Fruit fly (Drosophila melanogaster) whole organism, wandering third instar larva: Measurements from ENCODE around the gene CG11700.

Experiments used
- Abd-B ChIP-seq: fragments of >200 bp; optimal IDR thresholded peaks from 2 replicates; lab custom pipeline; 2017; ENCODE audit warnings: missing biosample characterization, missing genetic modification characterization
- CG32264 ChIP-seq: fragments of 200-800 bp; sonication (Bioruptor generic); optimal IDR thresholded peaks from 2 replicates; lab custom pipeline; 2016; ENCODE audit warnings: missing biosample characterization, missing genetic modification characterization
- CG9705 ChIP-seq: fragments of 200-800 bp; sonication (Bioruptor generic); optimal IDR thresholded peaks from 2 replicates; lab custom pipeline; 2018; ENCODE audit warnings: missing biosample characterization, mild to moderate bottlenecking, missing genetic modification characterization
- CrebA ChIP-seq: fragments of 200-800 bp; sonication (Bioruptor generic); optimal IDR thresholded peaks from 2 replicates; lab custom pipeline; 2016; ENCODE audit warnings: missing biosample characterization, mild to moderate bottlenecking, missing genetic modification characterization, borderline replicate concordance
- Dfd ChIP-seq: fragments of >200 bp; optimal IDR thresholded peaks from 2 replicates; lab custom pipeline; 2017; ENCODE audit warnings: missing biosample characterization, missing genetic modification characterization
- Dif ChIP-seq: fragments of 200-275, 200-300 bp; sonication (Bioruptor generic); optimal IDR thresholded peaks from 2 replicates; lab custom pipeline; 2018; ENCODE audit warnings: missing biosample characterization, missing genetic modification characterization; ENCODE audit not compliant: partially characterized antibody
- GATAd ChIP-seq: sonication (Bioruptor generic); optimal IDR thresholded peaks from 2 replicates; lab custom pipeline; 2016; ENCODE audit warnings: missing biosample characterization, missing genetic modification characterization
- HLH106 ChIP-seq: fragments of 200-800 bp; optimal IDR thresholded peaks from 3 replicates; lab custom pipeline; 2019; ENCODE audit warnings: missing biosample characterization, mild to moderate bottlenecking, missing genetic modification characterization, moderate library complexity
- Hnf4 ChIP-seq: fragments of 200-800 bp; sonication (Bioruptor generic); optimal IDR thresholded peaks from 2 replicates; lab custom pipeline; 2016; ENCODE audit warnings: missing biosample characterization, mild to moderate bottlenecking, missing genetic modification characterization
- Hr78 ChIP-seq: fragments of >200 bp; optimal IDR thresholded peaks from 2 replicates; lab custom pipeline; 2017; ENCODE audit warnings: missing biosample characterization, missing genetic modification characterization
- Hr83 ChIP-seq: fragments of 200-300 bp; sonication (Bioruptor generic); optimal IDR thresholded peaks from 2 replicates; lab custom pipeline; 2016; ENCODE audit warnings: missing biosample characterization, mild to moderate bottlenecking, missing genetic modification characterization, moderate library complexity; ENCODE audit not compliant: poor library complexity, severe bottlenecking
- Jra ChIP-seq: sonication (Bioruptor generic); optimal IDR thresholded peaks from 2 replicates; lab custom pipeline; 2016; ENCODE audit warnings: missing biosample characterization, missing genetic modification characterization
- Mio ChIP-seq: sonication (Bioruptor generic); optimal IDR thresholded peaks from 2 replicates; lab custom pipeline; 2016; ENCODE audit warnings: missing biosample characterization, missing genetic modification characterization
- Myc ChIP-seq: fragments of >200 bp; optimal IDR thresholded peaks from 2 replicates; lab custom pipeline; 2017
- N ChIP-seq: fragments of >200 bp; optimal IDR thresholded peaks from 2 replicates; lab custom pipeline; 2018; ENCODE audit warnings: missing biosample characterization, missing external identifiers, missing genetic modification characterization
- OdsH ChIP-seq: fragments of 200-800 bp; sonication (Bioruptor generic); optimal IDR thresholded peaks from 2 replicates; lab custom pipeline; 2016; ENCODE audit warnings: missing biosample characterization, mild to moderate bottlenecking, missing genetic modification characterization
- Rel ChIP-seq, 2 experiments: fragments of 200-800 bp; sonication (Bioruptor generic) in 1 of 2; optimal IDR thresholded peaks; 2 replicates in 1 of 2; 3 replicates in 1 of 2; lab custom pipeline; 2016 to 2019; ENCODE audit warnings: mild to moderate bottlenecking in 2 of 2, missing biosample characterization in 2 of 2, missing genetic modification characterization in 2 of 2, moderate library complexity in 1 of 2
- Sp1 ChIP-seq: fragments of 200-800 bp; sonication (Bioruptor generic); optimal IDR thresholded peaks from 3 replicates; lab custom pipeline; 2019; ENCODE audit warnings: missing biosample characterization, mild to moderate bottlenecking, missing genetic modification characterization, moderate library complexity
- Vsx2 ChIP-seq: fragments of 200-300, 225-300 bp; sonication (Bioruptor generic); optimal IDR thresholded peaks from 2 replicates; lab custom pipeline; 2018; ENCODE audit warnings: missing biosample characterization, missing genetic modification characterization; ENCODE audit not compliant: partially characterized antibody
- br ChIP-seq: fragments of 200-800 bp; sonication (Bioruptor generic); optimal IDR thresholded peaks from 2 replicates; lab custom pipeline; 2016; ENCODE audit warnings: missing biosample characterization, missing genetic modification characterization
- brk ChIP-seq: fragments of 200-800 bp; sonication (Bioruptor generic); optimal IDR thresholded peaks from 2 replicates; lab custom pipeline; 2016; ENCODE audit warnings: missing biosample characterization, mild to moderate bottlenecking, missing genetic modification characterization
- dl ChIP-seq, 2 experiments: fragments of 175-275, 200-275 bp in 1 of 2; fragments of 200-275 bp in 1 of 2; sonication (Bioruptor generic); optimal IDR thresholded peaks; lab custom pipeline; 2018; ENCODE audit warnings: mild to moderate bottlenecking in 2 of 2, missing biosample characterization in 2 of 2, missing genetic modification characterization in 2 of 2, moderate library complexity in 2 of 2; ENCODE audit not compliant: partially characterized antibody in 2 of 2, insufficient read depth in 1 of 2
- dmrt93B ChIP-seq: fragments of 200-800 bp; sonication (Bioruptor generic); optimal IDR thresholded peaks from 2 replicates; lab custom pipeline; 2018; ENCODE audit warnings: missing biosample characterization, mild to moderate bottlenecking, missing genetic modification characterization
- dsf ChIP-seq: sonication (Bioruptor generic); optimal IDR thresholded peaks from 2 replicates; lab custom pipeline; 2016; ENCODE audit warnings: missing biosample characterization, missing genetic modification characterization, borderline replicate concordance
- ey ChIP-seq: fragments of 200-800 bp; sonication (Bioruptor generic); optimal IDR thresholded peaks from 2 replicates; lab custom pipeline; 2016; ENCODE audit warnings: missing biosample characterization, missing genetic modification characterization
- foxo ChIP-seq, 2 experiments: fragments of 200-800 bp; sonication (Bioruptor generic); optimal IDR thresholded peaks; 2 replicates in 1 of 2; 3 replicates in 1 of 2; lab custom pipeline; 2016 to 2017; ENCODE audit warnings: missing biosample characterization in 2 of 2, missing genetic modification characterization in 2 of 2
- fru ChIP-seq: fragments of 200-800 bp; sonication (Bioruptor generic); optimal IDR thresholded peaks from 3 replicates; lab custom pipeline; 2016; ENCODE audit warnings: missing biosample characterization, mild to moderate bottlenecking, missing genetic modification characterization
- h ChIP-seq: fragments of 200-800 bp; sonication (Bioruptor generic); optimal IDR thresholded peaks from 3 replicates; lab custom pipeline; 2016; ENCODE audit warnings: missing biosample characterization, mild to moderate bottlenecking, missing genetic modification characterization
- jim ChIP-seq: fragments of 175-275, 200-325 bp; sonication (Bioruptor generic); optimal IDR thresholded peaks from 2 replicates; lab custom pipeline; 2016; ENCODE audit warnings: missing biosample characterization, mild to moderate bottlenecking, missing genetic modification characterization
- lola ChIP-seq: fragments of >200 bp; optimal IDR thresholded peaks from 2 replicates; lab custom pipeline; 2017; ENCODE audit warnings: missing biosample characterization, missing genetic modification characterization
- pan ChIP-seq: fragments of >200 bp; optimal IDR thresholded peaks from 2 replicates; lab custom pipeline; 2017
- psq ChIP-seq: fragments of 200-800 bp; sonication (Bioruptor generic); optimal IDR thresholded peaks from 3 replicates; lab custom pipeline; 2017; ENCODE audit warnings: missing biosample characterization, mild to moderate bottlenecking, missing genetic modification characterization, moderate library complexity
- rgr ChIP-seq: fragments of 200-800 bp; sonication (Bioruptor generic); optimal IDR thresholded peaks from 3 replicates; lab custom pipeline; 2016; ENCODE audit warnings: missing biosample characterization, mild to moderate bottlenecking, missing genetic modification characterization
- sage ChIP-seq: fragments of 200-800 bp; sonication (Bioruptor generic); optimal IDR thresholded peaks from 2 replicates; lab custom pipeline; 2016; ENCODE audit warnings: missing biosample characterization, mild to moderate bottlenecking, missing genetic modification characterization
- sv ChIP-seq: fragments of 200-800 bp; sonication (Bioruptor generic); optimal IDR thresholded peaks from 3 replicates; lab custom pipeline; 2016; ENCODE audit warnings: missing biosample characterization, missing genetic modification characterization
- tai ChIP-seq: sonication (Bioruptor generic); optimal IDR thresholded peaks from 2 replicates; lab custom pipeline; 2016; ENCODE audit warnings: missing biosample characterization, missing genetic modification characterization
- usp ChIP-seq: fragments of >200 bp; optimal IDR thresholded peaks from 2 replicates; lab custom pipeline; 2017; ENCODE audit warnings: missing biosample characterization, missing genetic modification characterization
- woc ChIP-seq: sonication (Bioruptor generic); optimal IDR thresholded peaks from 2 replicates; lab custom pipeline; 2016; ENCODE audit warnings: missing biosample characterization, mild to moderate bottlenecking, missing genetic modification characterization

The CG11700 gene

DNA sequence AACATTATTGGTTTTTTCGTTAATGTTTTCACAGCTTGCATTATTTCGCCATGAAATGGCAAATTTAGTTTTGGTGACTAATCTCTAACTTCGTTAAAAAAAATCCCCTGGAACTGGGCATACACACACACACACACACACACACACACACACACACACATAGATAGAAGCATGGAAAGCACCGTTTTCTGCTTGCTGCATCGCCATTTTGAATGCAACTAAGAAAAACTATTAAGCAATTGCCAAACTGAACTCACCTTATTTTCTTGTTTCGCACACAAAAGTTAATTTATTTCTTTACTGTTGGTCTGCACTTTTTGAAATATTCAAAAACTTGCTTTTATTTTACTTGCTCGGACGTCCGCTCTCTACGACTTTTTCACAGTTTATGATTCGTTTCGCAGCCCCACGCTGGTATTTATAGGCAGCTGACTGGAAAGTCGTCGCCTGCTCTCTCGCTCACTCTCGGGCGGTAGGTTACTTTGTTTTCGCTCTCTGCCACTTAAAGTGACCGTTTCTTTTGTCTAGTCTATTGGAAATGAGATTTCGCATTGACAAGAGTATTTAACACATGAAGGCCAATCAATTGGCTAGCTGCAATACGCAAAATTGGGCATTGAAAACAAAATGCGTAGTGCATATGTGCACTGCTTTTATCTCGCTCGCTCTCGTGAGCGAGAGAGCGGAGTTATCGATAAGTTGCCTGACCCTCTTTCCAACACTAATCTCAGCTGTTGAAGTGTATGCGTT lies 4.3 kb downstream of the CG11700 start:
- no peak for TF ChIP-seq Vsx2 (GFP tag; lab: Kevin White, UChicago)
- TF ChIP-seq foxo (GFP tag; optimal IDR thresholded peaks at IDR 0.05; lab: Kevin White, UChicago): peak in 1 of 2 experiments; percentile 24
- no peak for TF ChIP-seq Myc
- no peak for TF ChIP-seq CG9705 (GFP tag; lab: Kevin White, UChicago)
- no peak for TF ChIP-seq pan (lab: Kevin White, UChicago)
- no peak for TF ChIP-seq brk (GFP tag; lab: Kevin White, UChicago)
- TF ChIP-seq woc (GFP tag; lab: Kevin White, UChicago): peak; percentile 5
- TF ChIP-seq br: peak; percentile 50
- TF ChIP-seq ey: no peak
- TF ChIP-seq Mio (GFP tag; lab: Kevin White, UChicago): no peak
- peak; percentile 11 for TF ChIP-seq sv (GFP tag; lab: Kevin White, UChicago)
- no peak for TF ChIP-seq dmrt93B (GFP tag; lab: Kevin White, UChicago)
- no peak for TF ChIP-seq Dfd
- no peak for TF ChIP-seq HLH106 (tag; lab: Kevin White, UChicago)
- TF ChIP-seq psq: no peak
- TF ChIP-seq GATAd (GFP tag; lab: Kevin White, UChicago): no peak
- peak; percentile 54 for TF ChIP-seq Sp1 (GFP tag; lab: Kevin White, UChicago)
- no peak for TF ChIP-seq CG32264 (GFP tag; lab: Kevin White, UChicago)
- TF ChIP-seq Jra (GFP tag; lab: Kevin White, UChicago): no peak
- peak; percentile 22 for TF ChIP-seq rgr (GFP tag; lab: Kevin White, UChicago)
- TF ChIP-seq Hnf4 (GFP tag; lab: Kevin White, UChicago): no peak
- no peak for TF ChIP-seq dsf (GFP tag; lab: Kevin White, UChicago)
- no peak for TF ChIP-seq N (GFP tag; lab: Kevin White, UChicago)
- no peak for TF ChIP-seq jim (GFP tag; lab: Kevin White, UChicago)
- TF ChIP-seq Hr78 (GFP tag; lab: Kevin White, UChicago): no peak
- no peak for TF ChIP-seq dl (GFP tag; optimal IDR thresholded peaks at IDR 0.05; lab: Kevin White, UChicago; ENCODE audit: insufficient read depth in 1 of 2, partially characterized antibody in 2 of 2)
- peak; percentile 60 for TF ChIP-seq Hr83
- peak; percentile 9 for TF ChIP-seq fru (GFP tag; lab: Kevin White, UChicago)
- TF ChIP-seq Dif: peak; percentile 12
- no peak for TF ChIP-seq usp
- TF ChIP-seq sage (GFP tag; lab: Kevin White, UChicago): no peak
- TF ChIP-seq h (GFP tag; lab: Kevin White, UChicago): peak; percentile 43
- TF ChIP-seq Rel (GFP tag; optimal IDR thresholded peaks at IDR 0.05; lab: Kevin White, UChicago): no peak
- TF ChIP-seq Rel (tag; optimal IDR thresholded peaks at IDR 0.05; lab: Kevin White, UChicago): peak; percentile 98
- no peak for TF ChIP-seq CrebA (GFP tag; lab: Kevin White, UChicago)
- peak; percentile 6 for TF ChIP-seq OdsH (GFP tag; lab: Kevin White, UChicago)
- TF ChIP-seq Abd-B: no peak
- TF ChIP-seq lola (GFP tag; lab: Kevin White, UChicago): no peak
- no peak for TF ChIP-seq tai

DNA sequence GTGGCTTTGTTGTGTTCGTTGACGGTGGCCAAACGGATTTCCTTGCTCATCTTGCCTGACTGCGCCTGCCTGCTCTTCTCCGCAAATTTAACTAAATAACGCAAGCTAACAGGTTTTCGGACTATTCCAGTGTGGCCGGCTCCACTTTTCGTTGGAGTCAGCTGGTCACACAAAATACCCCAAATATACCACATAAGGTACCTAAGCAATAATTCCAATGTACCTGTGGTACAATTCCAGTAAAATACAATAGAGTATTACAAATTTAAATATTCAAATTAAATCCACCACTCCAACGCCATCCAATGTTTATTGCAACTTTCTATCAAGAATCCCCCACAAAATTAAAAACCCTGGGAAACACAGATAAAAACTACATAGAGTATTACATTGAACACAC lies 6.8 kb downstream of the CG11700 start, which contains the start of gene CG3566:
CG3566 (minus strand) TSS at position 135 of the 400 bp plus-strand sequence.
- no peak for TF ChIP-seq CG9705 (GFP tag; lab: Kevin White, UChicago)
- TF ChIP-seq dmrt93B (GFP tag; lab: Kevin White, UChicago): no peak
- TF ChIP-seq Dfd: no peak
- no peak for TF ChIP-seq Dif
- TF ChIP-seq HLH106 (tag; lab: Kevin White, UChicago): no peak
- TF ChIP-seq foxo (GFP tag; optimal IDR thresholded peaks at IDR 0.05; lab: Kevin White, UChicago): peak in 1 of 2 experiments; percentile 27
- TF ChIP-seq Vsx2 (GFP tag; lab: Kevin White, UChicago): no peak
- TF ChIP-seq Jra (GFP tag; lab: Kevin White, UChicago): no peak
- TF ChIP-seq Rel (GFP tag; optimal IDR thresholded peaks at IDR 0.05; lab: Kevin White, UChicago): no peak
- peak; percentile 80 for TF ChIP-seq Rel (tag; optimal IDR thresholded peaks at IDR 0.05; lab: Kevin White, UChicago)
- peak; percentile 37 for TF ChIP-seq fru (GFP tag; lab: Kevin White, UChicago)
- TF ChIP-seq Abd-B: no peak
- TF ChIP-seq rgr (GFP tag; lab: Kevin White, UChicago): peak; percentile 11
- TF ChIP-seq psq: no peak
- TF ChIP-seq Myc: peak; percentile 66
- no peak for TF ChIP-seq sv (GFP tag; lab: Kevin White, UChicago)
- TF ChIP-seq sage (GFP tag; lab: Kevin White, UChicago): no peak
- TF ChIP-seq Hr78 (GFP tag; lab: Kevin White, UChicago): no peak
- TF ChIP-seq h (GFP tag; lab: Kevin White, UChicago): no peak
- TF ChIP-seq OdsH (GFP tag; lab: Kevin White, UChicago): no peak
- no peak for TF ChIP-seq usp
- no peak for TF ChIP-seq dsf (GFP tag; lab: Kevin White, UChicago)
- TF ChIP-seq CG32264 (GFP tag; lab: Kevin White, UChicago): no peak
- no peak for TF ChIP-seq N (GFP tag; lab: Kevin White, UChicago)
- no peak for TF ChIP-seq jim (GFP tag; lab: Kevin White, UChicago)
- no peak for TF ChIP-seq Hnf4 (GFP tag; lab: Kevin White, UChicago)
- TF ChIP-seq dl (GFP tag; optimal IDR thresholded peaks at IDR 0.05; lab: Kevin White, UChicago; ENCODE audit: insufficient read depth in 1 of 2, partially characterized antibody in 2 of 2): no peak
- TF ChIP-seq Mio (GFP tag; lab: Kevin White, UChicago): no peak
- TF ChIP-seq ey: no peak
- TF ChIP-seq Hr83: peak; percentile 16
- TF ChIP-seq brk (GFP tag; lab: Kevin White, UChicago): no peak
- TF ChIP-seq Sp1 (GFP tag; lab: Kevin White, UChicago): peak; percentile 13
- no peak for TF ChIP-seq lola (GFP tag; lab: Kevin White, UChicago)
- no peak for TF ChIP-seq br
- TF ChIP-seq woc (GFP tag; lab: Kevin White, UChicago): peak; percentile 73
- TF ChIP-seq pan (lab: Kevin White, UChicago): no peak
- TF ChIP-seq tai: no peak
- TF ChIP-seq GATAd (GFP tag; lab: Kevin White, UChicago): no peak
- TF ChIP-seq CrebA (GFP tag; lab: Kevin White, UChicago): no peak
